Worm (Caenorhabditis elegans): Measurements from ENCODE around the gene F15H10.5.

DNA sequence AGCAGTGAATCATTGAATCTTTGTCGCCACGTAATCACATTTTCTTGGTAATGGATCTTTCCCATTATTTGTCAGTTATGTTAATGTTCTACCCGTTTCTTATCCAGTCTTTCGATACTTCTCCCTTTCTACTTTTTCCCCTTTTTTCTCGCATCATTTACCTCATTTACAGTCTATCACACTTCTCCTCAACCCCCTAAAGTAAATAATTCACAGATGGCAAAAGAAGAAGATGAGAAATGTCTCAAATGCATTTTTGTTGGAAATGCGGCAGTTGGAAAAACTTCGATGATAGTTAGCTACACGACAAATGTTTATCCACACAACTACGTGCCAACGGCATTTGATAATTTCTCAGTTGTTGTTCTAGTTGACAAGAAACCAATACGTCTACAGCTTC is 43.2 kb upstream of the F15H10.5 start, which contains the start of gene chw-1:
- TF ChIP-seq him-1 (tag; optimal IDR thresholded peaks at IDR 0.05) (no peak), dao-5 (tag; optimal IDR thresholded peaks at IDR 0.05) (no peak), W03F9.2 (tag; optimal IDR thresholded peaks at IDR 0.05) (no peak)

Measured in whole organism, L4/young adult.